Worm (Caenorhabditis elegans) whole organism, L3 larva: ENCODE measurements around the gene osm-9.

ENCODE experiments used
- R02D3.7 ChIP-seq: fragments of 150-350 bp; optimal IDR thresholded peaks from 2 replicates; lab custom pipeline; 2014; ENCODE audit warnings: missing biosample characterization, missing genetic modification characterization
- aly-2 ChIP-seq: fragments of 150-350 bp; optimal IDR thresholded peaks from 2 replicates; lab custom pipeline; 2014; ENCODE audit warnings: missing biosample characterization, missing genetic modification characterization
- ceh-16 ChIP-seq: sonication (generic microtip); optimal IDR thresholded peaks from 2 replicates; lab custom pipeline; 2017; ENCODE audit warnings: missing biosample characterization, missing genetic modification characterization
- ceh-28 ChIP-seq: fragments of 150-350 bp; optimal IDR thresholded peaks from 2 replicates; lab custom pipeline; 2014; ENCODE audit warnings: missing biosample characterization, missing genetic modification reagents, missing genetic modification characterization
- ceh-82 ChIP-seq: fragments of 150-350 bp; optimal IDR thresholded peaks from 2 replicates; lab custom pipeline; 2014; ENCODE audit warnings: missing biosample characterization, missing genetic modification characterization
- daf-12 ChIP-seq: fragments of 150-350 bp; optimal IDR thresholded peaks from 2 replicates; lab custom pipeline; 2014; ENCODE audit warnings: missing biosample characterization, missing genetic modification reagents, missing genetic modification characterization
- egl-27 ChIP-seq: sonication (generic microtip); optimal IDR thresholded peaks from 4 replicates; lab custom pipeline; 2017; ENCODE audit warnings: missing biosample characterization, missing genetic modification reagents, missing genetic modification characterization
- egl-5 ChIP-seq: fragments of 150-350 bp; optimal IDR thresholded peaks from 2 replicates; lab custom pipeline; 2017; ENCODE audit warnings: missing biosample characterization, missing genetic modification reagents, missing genetic modification characterization, inconsistent platforms
- elt-1 ChIP-seq: fragments of 150-350 bp; optimal IDR thresholded peaks from 2 replicates; lab custom pipeline; 2014; ENCODE audit warnings: missing biosample characterization, missing genetic modification characterization
- elt-2 ChIP-seq: sonication (generic microtip); optimal IDR thresholded peaks from 2 replicates; lab custom pipeline; 2016; ENCODE audit warnings: missing genetic modification reagents, mild to moderate bottlenecking, missing genetic modification characterization, missing compliant biosample characterization
- fkh-2 ChIP-seq: fragments of 150-350 bp; optimal IDR thresholded peaks from 2 replicates; lab custom pipeline; 2014; ENCODE audit warnings: missing biosample characterization, missing genetic modification reagents, missing genetic modification characterization
- hmg-11 ChIP-seq: sonication (generic microtip); optimal IDR thresholded peaks from 2 replicates; lab custom pipeline; 2016; ENCODE audit warnings: missing genetic modification characterization, missing compliant biosample characterization
- lin-15B ChIP-seq: fragments of 150-350 bp; optimal IDR thresholded peaks from 2 replicates; lab custom pipeline; 2014; ENCODE audit warnings: missing biosample characterization, missing genetic modification characterization
- lin-39 ChIP-seq: fragments of 150-350 bp; optimal IDR thresholded peaks from 2 replicates; lab custom pipeline; 2018; ENCODE audit warnings: missing biosample characterization, missing genetic modification reagents, missing genetic modification characterization
- lsy-12 ChIP-seq: sonication (generic microtip); optimal IDR thresholded peaks from 2 replicates; lab custom pipeline; 2016; ENCODE audit warnings: mild to moderate bottlenecking, missing genetic modification characterization, missing compliant biosample characterization
- nfya-1 ChIP-seq: sonication (generic microtip); optimal IDR thresholded peaks from 2 replicates; lab custom pipeline; 2017; ENCODE audit warnings: missing genetic modification characterization, mild to moderate bottlenecking, missing compliant biosample characterization, antibody characterized with exemption, moderate library complexity; ENCODE audit not compliant: insufficient read depth
- nhr-11 ChIP-seq: fragments of 150-350 bp; optimal IDR thresholded peaks from 2 replicates; lab custom pipeline; 2014; ENCODE audit warnings: missing biosample characterization, missing genetic modification characterization
- nhr-12 ChIP-seq: fragments of 150-350 bp; optimal IDR thresholded peaks from 2 replicates; lab custom pipeline; 2014; ENCODE audit warnings: missing biosample characterization, missing genetic modification characterization
- nhr-23 ChIP-seq: fragments of 150-350 bp; optimal IDR thresholded peaks from 2 replicates; lab custom pipeline; 2014; ENCODE audit warnings: missing biosample characterization, missing genetic modification reagents, missing genetic modification characterization
- nhr-237 ChIP-seq: fragments of 150-350 bp; optimal IDR thresholded peaks from 2 replicates; lab custom pipeline; 2014; ENCODE audit warnings: missing biosample characterization, missing genetic modification characterization
- nhr-28 ChIP-seq: fragments of 150-350 bp; optimal IDR thresholded peaks from 2 replicates; lab custom pipeline; 2014; ENCODE audit warnings: missing biosample characterization, missing genetic modification characterization
- nhr-43 ChIP-seq: sonication (generic microtip); optimal IDR thresholded peaks from 2 replicates; lab custom pipeline; 2016; ENCODE audit warnings: mild to moderate bottlenecking, missing genetic modification characterization, missing compliant biosample characterization; ENCODE audit not compliant: poor library complexity, severe bottlenecking
- nhr-67 ChIP-seq: fragments of 150-350 bp; optimal IDR thresholded peaks from 2 replicates; lab custom pipeline; 2014; ENCODE audit warnings: missing biosample characterization, missing genetic modification characterization
- nhr-76 ChIP-seq: fragments of 150-350 bp; sonication (generic microtip); optimal IDR thresholded peaks from 5 replicates; lab custom pipeline; 2014; ENCODE audit warnings: missing biosample characterization, missing genetic modification characterization
- pha-4 ChIP-seq: fragments of 150-350 bp; optimal IDR thresholded peaks from 2 replicates; lab custom pipeline; 2014; ENCODE audit warnings: missing biosample characterization, missing genetic modification reagents, missing genetic modification characterization
- pqm-1 ChIP-seq: fragments of 150-350 bp; optimal IDR thresholded peaks from 2 replicates; lab custom pipeline; 2017; ENCODE audit warnings: missing biosample characterization, missing genetic modification characterization, inconsistent platforms
- sea-2 ChIP-seq: fragments of 150-350 bp; sonication (generic microtip); optimal IDR thresholded peaks from 4 replicates; lab custom pipeline; 2014; ENCODE audit warnings: missing biosample characterization, missing genetic modification reagents, missing genetic modification characterization
- skn-1 ChIP-seq: fragments of 150-350 bp; optimal IDR thresholded peaks from 2 replicates; lab custom pipeline; 2014; ENCODE audit warnings: missing biosample characterization, missing genetic modification characterization
- snpc-4 ChIP-seq: fragments of 150-350 bp; optimal IDR thresholded peaks from 2 replicates; lab custom pipeline; 2014; ENCODE audit warnings: missing biosample characterization, missing genetic modification characterization
- tbx-2 ChIP-seq: sonication (generic microtip); optimal IDR thresholded peaks from 2 replicates; lab custom pipeline; 2016; ENCODE audit warnings: mild to moderate bottlenecking, missing genetic modification characterization, missing compliant biosample characterization
- unc-39 ChIP-seq: sonication (generic microtip); optimal IDR thresholded peaks from 4 replicates; lab custom pipeline; 2017; ENCODE audit warnings: missing biosample characterization, missing genetic modification characterization
- zag-1 ChIP-seq: fragments of 150-350 bp; optimal IDR thresholded peaks from 2 replicates; lab custom pipeline; 2014; ENCODE audit warnings: missing biosample characterization, missing genetic modification characterization
- ztf-4 ChIP-seq: fragments of 150-350 bp; optimal IDR thresholded peaks from 2 replicates; lab custom pipeline; 2014; ENCODE audit warnings: missing biosample characterization, missing genetic modification characterization

The osm-9 gene

ce11 chrIV:3523419-3523818 is 33.8 kb downstream of the osm-9 start:
- TF ChIP-seq pha-4 (no peak), aly-2 (tag; lab: Kevin White, UChicago) (no peak), elt-1 (tag; lab: Kevin White, UChicago) (no peak), ceh-82 (tag; lab: Kevin White, UChicago) (no peak), fkh-2 (no peak), nhr-11 (no peak), lin-39 (tag; lab: Kevin White, UChicago) (no peak), R02D3.7 (tag; lab: Kevin White, UChicago) (no peak), daf-12 (tag; lab: Kevin White, UChicago) (no peak), nhr-43 (tag; lab: Kevin White, UChicago) (no peak), nhr-12 (no peak), skn-1 (tag; lab: Kevin White, UChicago) (no peak), unc-39 (no peak), ceh-28 (tag; lab: Kevin White, UChicago) (no peak)

- TF ChIP-seq nhr-23 (tag; lab: Kevin White, UChicago), result peak; percentile 7
- TF ChIP-seq ztf-4 (tag; lab: Kevin White, UChicago), result no peak
Observed at ce11 chrIV:3521710-3522109, 35.5 kb downstream of the osm-9 start.

- no peak for TF ChIP-seq fkh-2
- no peak for TF ChIP-seq snpc-4 (tag; lab: Kevin White, UChicago)
- peak; percentile 27 for TF ChIP-seq lin-39 (tag; lab: Kevin White, UChicago)
- TF ChIP-seq nhr-28, result no peak
- TF ChIP-seq nhr-237 (tag; lab: Kevin White, UChicago), result no peak
- peak; percentile 33 for TF ChIP-seq egl-5
- TF ChIP-seq tbx-2, result peak; percentile 22
- peak; percentile 73 for TF ChIP-seq hmg-11 (tag; lab: Kevin White, UChicago)
- peak; percentile 40 for TF ChIP-seq nfya-1
- no peak for TF ChIP-seq nhr-67 (tag; lab: Kevin White, UChicago)
Observed at ce11 chrIV:3520957-3521356, 36.3 kb downstream of the osm-9 start.

DNA sequence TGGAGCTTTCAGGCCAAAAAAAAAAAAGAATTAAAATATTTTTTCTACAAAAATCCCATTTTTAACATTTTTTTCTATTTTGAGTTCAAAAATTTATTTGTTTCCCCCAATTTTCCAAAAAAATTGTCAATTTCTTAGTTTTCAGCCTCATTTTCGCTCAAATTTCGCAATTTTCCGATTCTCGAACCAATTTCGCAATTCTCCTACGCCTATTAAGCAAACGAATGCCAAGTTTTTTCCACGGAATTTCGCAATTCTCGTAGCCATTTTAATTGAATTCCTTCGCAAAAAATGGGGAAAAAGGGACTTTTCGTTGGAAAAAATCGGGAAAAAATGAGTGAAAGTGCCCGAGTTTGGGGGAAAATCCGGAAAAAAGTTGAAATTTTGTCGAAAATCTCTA is 36.9 kb downstream of the osm-9 start:
- TF ChIP-seq pqm-1 (tag; lab: Kevin White, UChicago) (no peak), lin-39 (tag; lab: Kevin White, UChicago) (peak; percentile 13)

ce11 chrIV:3519352-3519751 is 37.9 kb downstream of the osm-9 start:
- TF ChIP-seq snpc-4 (tag; lab: Kevin White, UChicago) (peak; percentile 95), hmg-11 (tag; lab: Kevin White, UChicago) (peak; percentile 67), lin-15B (peak; percentile 1), lin-39 (tag; lab: Kevin White, UChicago) (peak; percentile 24), nfya-1 (peak; percentile 63), nhr-23 (tag; lab: Kevin White, UChicago) (peak; percentile 30), sea-2 (no peak), ceh-28 (tag; lab: Kevin White, UChicago) (peak; percentile 28), zag-1 (tag; lab: Kevin White, UChicago) (no peak)

ce11 chrIV:3517582-3517981 is 39.6 kb downstream of the osm-9 start:
- no peak for TF ChIP-seq unc-39
- TF ChIP-seq zag-1 (tag; lab: Kevin White, UChicago), result no peak
- TF ChIP-seq nhr-23 (tag; lab: Kevin White, UChicago), result no peak
- TF ChIP-seq nhr-76 (tag; lab: Kevin White, UChicago), result no peak
- no peak for TF ChIP-seq sea-2
- no peak for TF ChIP-seq nfya-1
- TF ChIP-seq egl-27 (tag; lab: Kevin White, UChicago), result no peak
- TF ChIP-seq tbx-2, result no peak
- no peak for TF ChIP-seq elt-2 (tag; lab: Kevin White, UChicago)
- no peak for TF ChIP-seq ztf-4 (tag; lab: Kevin White, UChicago)
- no peak for TF ChIP-seq nhr-43 (tag; lab: Kevin White, UChicago)
- no peak for TF ChIP-seq nhr-28
- TF ChIP-seq aly-2 (tag; lab: Kevin White, UChicago), result no peak
- no peak for TF ChIP-seq fkh-2
- no peak for TF ChIP-seq ceh-16
- no peak for TF ChIP-seq lsy-12 (tag; lab: Kevin White, UChicago)
- no peak for TF ChIP-seq snpc-4 (tag; lab: Kevin White, UChicago)
